Fruit fly (Drosophila melanogaster): ENCODE results near the gene CG44038.

CG44038 gene

dm6 chr3R:12250204-12250603 is 10.6 kb upstream of the CG44038 start (continued):
- TF ChIP-seq fu2 (GFP tag; optimal IDR thresholded peaks at IDR 0.05) = no peak
- no peak for TF ChIP-seq Vsx1 (GFP tag; optimal IDR thresholded peaks at IDR 0.05)
- no peak for TF ChIP-seq CG4707 (GFP tag; optimal IDR thresholded peaks at IDR 0.05)
- no peak for TF ChIP-seq CG7928 (GFP tag; optimal IDR thresholded peaks at IDR 0.05)
- no peak for TF ChIP-seq Optix (GFP tag; IDR thresholded peaks at IDR 0.05)
- TF ChIP-seq psq (GFP tag; optimal IDR thresholded peaks at IDR 0.05) = no peak
- TF ChIP-seq caup (GFP tag; optimal IDR thresholded peaks at IDR 0.05; ENCODE audit: severe bottlenecking) = no peak
- TF ChIP-seq org-1 (GFP tag; optimal IDR thresholded peaks at IDR 0.05) = peak; percentile 22
- TF ChIP-seq kay (GFP tag; optimal IDR thresholded peaks at IDR 0.05) = no peak
- TF ChIP-seq ERR (GFP tag; optimal IDR thresholded peaks at IDR 0.05) = no peak
- TF ChIP-seq gsb-n (tag; optimal IDR thresholded peaks at IDR 0.05) = no peak
- TF ChIP-seq sima (GFP tag; optimal IDR thresholded peaks at IDR 0.05) = no peak
- no peak for TF ChIP-seq CG14441 (GFP tag; IDR thresholded peaks at IDR 0.05)
- TF ChIP-seq CG15011 (GFP tag; optimal IDR thresholded peaks at IDR 0.05) = no peak
- no peak for TF ChIP-seq onecut (GFP tag; IDR thresholded peaks at IDR 0.05)
- peak in 1 of 2 experiments; percentile 19 for TF ChIP-seq bsh (GFP tag; optimal IDR thresholded peaks at IDR 0.05)
- no peak for TF ChIP-seq Dip2 (GFP tag; IDR thresholded peaks at IDR 0.05)
- peak; percentile 4 for TF ChIP-seq CG2875 (GFP tag; optimal IDR thresholded peaks at IDR 0.05)
- TF ChIP-seq Med (GFP tag) = no peak
- TF ChIP-seq ac (GFP tag; optimal IDR thresholded peaks at IDR 0.05) = peak; percentile 5
- 0 out of 3 replicates have a peak, but pooled peaks have one; percentile 7 for TF ChIP-seq zfh1 (GFP tag; IDR thresholded peaks at IDR 0.05)
- no peak for TF ChIP-seq Poxn (GFP tag; IDR thresholded peaks at IDR 0.05)
- no peak for TF ChIP-seq phol (tag; optimal IDR thresholded peaks at IDR 0.05)
- no peak for TF ChIP-seq Hand (GFP tag; optimal IDR thresholded peaks at IDR 0.05)
- TF ChIP-seq CG34422 (GFP tag; IDR thresholded peaks at IDR 0.05) = no peak
- no peak for TF ChIP-seq CG4360 (GFP tag; IDR thresholded peaks at IDR 0.05)
- no peak for TF ChIP-seq TFAM (GFP tag; optimal IDR thresholded peaks at IDR 0.05)
- TF ChIP-seq Eip74EF (GFP tag; optimal IDR thresholded peaks at IDR 0.05) = no peak
- no peak for TF ChIP-seq slp2 (GFP tag; optimal IDR thresholded peaks at IDR 0.05)
- TF ChIP-seq sens (GFP tag) = peak; percentile 71
- no peak for TF ChIP-seq CG8388 (GFP tag; optimal IDR thresholded peaks at IDR 0.05)
- no peak for TF ChIP-seq Ptx1 (GFP tag; IDR thresholded peaks at IDR 0.05)
- no peak for TF ChIP-seq CG17612 (GFP tag; IDR thresholded peaks at IDR 0.05)
- TF ChIP-seq CG18764 (GFP tag; optimal IDR thresholded peaks at IDR 0.05) = no peak
- no peak for TF ChIP-seq insv (GFP tag; optimal IDR thresholded peaks at IDR 0.05)
- TF ChIP-seq CG12391 (tag; optimal IDR thresholded peaks at IDR 0.05) = no peak
- no peak for TF ChIP-seq nmo (GFP tag; optimal IDR thresholded peaks at IDR 0.05)
- TF ChIP-seq tup (GFP tag; optimal IDR thresholded peaks at IDR 0.05) = no peak
- TF ChIP-seq CG3281 (GFP tag; optimal IDR thresholded peaks at IDR 0.05) = no peak
- no peak for TF ChIP-seq Lhr (GFP tag; optimal IDR thresholded peaks at IDR 0.05)
- TF ChIP-seq CG13296 (GFP tag; optimal IDR thresholded peaks at IDR 0.05) = no peak
- peak; percentile 60 for TF ChIP-seq ATbp (GFP tag; optimal IDR thresholded peaks at IDR 0.05)
- TF ChIP-seq Sox100B (GFP tag; optimal IDR thresholded peaks at IDR 0.05) = peak; percentile 8
- no peak for TF ChIP-seq HLH54F (GFP tag; optimal IDR thresholded peaks at IDR 0.05)
- TF ChIP-seq PHDP (tag; optimal IDR thresholded peaks at IDR 0.05) = no peak
- TF ChIP-seq CG15073 (GFP tag; optimal IDR thresholded peaks at IDR 0.05) = no peak
- peak; percentile 18; the same call in 1 of the 2 replicates for TF ChIP-seq CG31441 (GFP tag; IDR thresholded peaks at IDR 0.05)
- TF ChIP-seq Ets65A (GFP tag) = no peak
- no peak for TF ChIP-seq wdn (GFP tag; IDR thresholded peaks at IDR 0.05)
- TF ChIP-seq CG1832 (GFP tag; optimal IDR thresholded peaks at IDR 0.05) = no peak
- TF ChIP-seq trh (GFP tag; optimal IDR thresholded peaks at IDR 0.05) = no peak
- no peak for TF ChIP-seq CG34224 (GFP tag; IDR thresholded peaks at IDR 0.05; ENCODE audit: partially characterized antibody)

All from whole organism, embryonic.